Fruit fly (Drosophila melanogaster) whole organism, embryonic: Measurements from ENCODE around the gene MED27.

Experiments
- CG1024 ChIP-seq: fragments of 200-800 bp; sonication (Bioruptor generic); IDR thresholded peaks from 2 replicates; pipeline ENCODE4 v1.3.6; 2022; ENCODE audit warnings: missing biosample characterization, missing genetic modification characterization
- CG2199 ChIP-seq: fragments of 200-800 bp; sonication (Bioruptor generic); IDR thresholded peaks from 3 replicates; pipeline ENCODE4 v1.3.6; 2022; ENCODE audit warnings: missing biosample characterization, missing genetic modification characterization
- CG4820 ChIP-seq: fragments of 200-800 bp; sonication (Bioruptor generic); optimal IDR thresholded peaks from 3 replicates; lab custom pipeline; 2016; ENCODE audit warnings: missing biosample characterization, missing genetic modification characterization
- CG6654 ChIP-seq: fragments of 200-800 bp; sonication (Bioruptor generic); optimal IDR thresholded peaks from 2 replicates; lab custom pipeline; 2017; ENCODE audit warnings: missing biosample characterization, mild to moderate bottlenecking, missing genetic modification characterization
- CHES-1-like ChIP-seq: fragments of 200-800 bp; sonication (Bioruptor generic); optimal IDR thresholded peaks from 2 replicates; lab custom pipeline; 2016; ENCODE audit warnings: missing biosample characterization, missing genetic modification characterization
- Hr39 ChIP-seq: fragments of >200 bp; optimal IDR thresholded peaks from 2 replicates; lab custom pipeline; 2017
- PHDP ChIP-seq: fragments of 200-800 bp; sonication (Bioruptor generic); optimal IDR thresholded peaks from 3 replicates; lab custom pipeline; 2018; ENCODE audit warnings: missing biosample characterization, mild to moderate bottlenecking, missing genetic modification characterization, moderate library complexity
- dpn ChIP-seq, 2 experiments: fragments of 200-800 bp; sonication (Bioruptor generic); optimal IDR thresholded peaks; 3 replicates each; lab custom pipeline; 2016; ENCODE audit warnings: missing biosample characterization in 2 of 2, missing genetic modification characterization in 2 of 2
- fd96Cb ChIP-seq: fragments of 200-800 bp; sonication (Bioruptor generic); optimal IDR thresholded peaks from 2 replicates; lab custom pipeline; 2018; ENCODE audit warnings: missing biosample characterization, mild to moderate bottlenecking, missing genetic modification characterization, moderate library complexity
- lmd ChIP-seq: fragments of 200-800 bp; sonication (Bioruptor generic); IDR thresholded peaks from 2 replicates; pipeline ENCODE4 v1.3.6; 2022; ENCODE audit warnings: missing biosample characterization, missing genetic modification characterization
- mld ChIP-seq: fragments of 200-800 bp; sonication (Bioruptor generic); IDR thresholded peaks from 3 replicates; pipeline ENCODE4 v1.3.6; 2022; ENCODE audit warnings: missing biosample characterization, missing genetic modification characterization; ENCODE audit not compliant: partially characterized antibody
- pho ChIP-seq: fragments of 200-800 bp; sonication (Bioruptor generic); optimal IDR thresholded peaks from 2 replicates; lab custom pipeline; 2016; ENCODE audit warnings: missing biosample characterization, missing genetic modification characterization
- psq ChIP-seq: fragments of 200-800 bp; sonication (Bioruptor generic); optimal IDR thresholded peaks from 2 replicates; lab custom pipeline; 2017; ENCODE audit warnings: missing biosample characterization, missing genetic modification characterization
- zfh1 ChIP-seq: fragments of 200-800 bp; sonication (Bioruptor generic); IDR thresholded peaks from 3 replicates; pipeline ENCODE4 v1.3.6; 2022; ENCODE audit warnings: missing biosample characterization, missing genetic modification characterization

DNA sequence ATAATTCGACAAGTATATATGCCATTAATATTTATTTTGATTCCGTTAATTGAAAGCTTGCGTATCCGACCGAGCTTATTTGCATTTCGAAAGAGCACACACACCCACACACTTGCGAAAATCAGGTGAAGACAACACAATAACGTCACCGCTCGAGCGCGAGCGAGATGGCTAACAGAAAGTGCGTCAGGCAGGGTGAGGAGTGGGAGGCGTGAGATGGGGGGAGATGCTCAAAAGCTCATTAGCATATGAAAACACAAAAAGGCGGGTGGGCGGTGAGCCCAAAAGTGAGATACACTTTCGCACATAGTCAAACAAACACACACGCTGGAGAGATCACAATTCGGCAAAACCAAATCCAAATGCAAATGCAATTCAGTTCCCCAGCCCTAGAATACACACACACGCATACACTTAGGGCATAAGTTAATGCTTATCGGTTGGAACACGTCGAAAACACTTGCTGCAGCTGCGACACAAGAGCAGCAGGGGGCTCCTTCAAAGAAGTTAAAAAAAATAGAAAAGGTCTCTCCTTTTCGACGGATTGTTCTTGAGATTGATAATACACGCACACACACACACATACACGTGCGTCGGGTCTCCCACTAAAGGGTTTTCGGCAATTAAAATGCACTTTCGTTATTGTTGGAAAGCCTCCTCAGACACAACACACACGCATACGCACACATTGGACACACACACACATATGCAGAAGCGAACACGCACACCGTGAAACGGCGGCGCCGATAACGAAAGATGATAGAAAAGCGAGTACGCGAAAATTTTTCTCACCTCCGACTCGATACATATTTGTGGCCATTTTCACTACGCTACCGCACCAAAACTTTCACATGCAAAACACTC, 7.0 kb upstream of the MED27 start:
- TF ChIP-seq CG6654 (GFP tag; lab: Kevin White, UChicago) = no peak
- no peak for TF ChIP-seq psq (GFP tag; lab: Kevin White, UChicago)
- TF ChIP-seq PHDP = no peak
- no peak for TF ChIP-seq pho (GFP tag; lab: Kevin White, UChicago)
- no peak for TF ChIP-seq CHES-1-like (GFP tag; lab: Kevin White, UChicago)
- TF ChIP-seq Hr39 (lab: Kevin White, UChicago) = no peak
- no peak for TF ChIP-seq fd96Cb
- no peak for TF ChIP-seq CG1024 (GFP tag; lab: Robert Waterston, UW)
- TF ChIP-seq CG2199 (GFP tag; lab: Robert Waterston, UW) = no peak
- no peak for TF ChIP-seq CG4820 (GFP tag; lab: Kevin White, UChicago)
- TF ChIP-seq mld = no peak
- TF ChIP-seq dpn (GFP tag; optimal IDR thresholded peaks at IDR 0.05; lab: Kevin White, UChicago) = no peak
- TF ChIP-seq lmd (GFP tag; lab: Robert Waterston, UW) = no peak
- TF ChIP-seq zfh1 (GFP tag; lab: Robert Waterston, UW) = no peak
